Worm (Caenorhabditis elegans) whole organism, L3 larva: Measurements from ENCODE around the gene cul-1.

ENCODE experiments used
- ama-1 ChIP-seq: fragments of 150-350 bp; optimal IDR thresholded peaks from 2 replicates; lab custom pipeline; 2018
- elt-1 ChIP-seq: fragments of 150-350 bp; optimal IDR thresholded peaks from 2 replicates; lab custom pipeline; 2014; ENCODE audit warnings: missing biosample characterization, missing genetic modification characterization
- lin-15B ChIP-seq: fragments of 150-350 bp; optimal IDR thresholded peaks from 2 replicates; lab custom pipeline; 2014; ENCODE audit warnings: missing biosample characterization, missing genetic modification characterization
- nfya-1 ChIP-seq: sonication (generic microtip); optimal IDR thresholded peaks from 2 replicates; lab custom pipeline; 2017; ENCODE audit warnings: missing genetic modification characterization, mild to moderate bottlenecking, missing compliant biosample characterization, antibody characterized with exemption, moderate library complexity; ENCODE audit not compliant: insufficient read depth
- nhr-11 ChIP-seq: fragments of 150-350 bp; optimal IDR thresholded peaks from 2 replicates; lab custom pipeline; 2014; ENCODE audit warnings: missing biosample characterization, missing genetic modification characterization
- nhr-237 ChIP-seq: fragments of 150-350 bp; optimal IDR thresholded peaks from 2 replicates; lab custom pipeline; 2014; ENCODE audit warnings: missing biosample characterization, missing genetic modification characterization
- nhr-76 ChIP-seq: fragments of 150-350 bp; sonication (generic microtip); optimal IDR thresholded peaks from 5 replicates; lab custom pipeline; 2014; ENCODE audit warnings: missing biosample characterization, missing genetic modification characterization
- sea-2 ChIP-seq: fragments of 150-350 bp; sonication (generic microtip); optimal IDR thresholded peaks from 4 replicates; lab custom pipeline; 2014; ENCODE audit warnings: missing biosample characterization, missing genetic modification reagents, missing genetic modification characterization

DNA sequence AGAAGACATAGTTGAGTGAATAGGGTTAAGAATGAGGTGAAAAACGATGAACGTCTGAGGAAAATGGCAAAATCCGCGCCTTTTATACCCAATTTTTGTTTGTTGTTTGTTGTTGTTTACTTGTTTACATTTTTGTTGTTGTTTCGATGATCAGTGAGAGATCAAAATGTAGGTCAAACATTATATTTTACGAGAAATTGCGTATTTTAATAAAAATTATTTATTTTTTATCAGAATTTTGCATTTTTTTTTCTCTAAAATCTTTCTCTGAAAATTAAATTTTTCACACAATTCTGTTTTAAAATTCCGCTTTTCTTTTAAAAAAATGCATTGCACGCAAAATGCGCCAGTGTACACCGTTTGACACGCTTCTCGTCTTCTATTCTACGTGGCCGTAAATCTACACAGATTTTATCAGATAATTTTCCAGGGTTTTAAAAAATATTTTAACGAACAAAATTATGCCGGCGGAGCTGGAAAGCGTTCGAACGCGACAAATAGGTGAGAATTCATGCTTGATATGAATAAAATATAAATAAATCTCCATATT is 35.7 kb downstream of the cul-1 start, which contains the start of the genes sip-1 and sly-1:
- TF ChIP-seq nhr-237 (tag; lab: Kevin White, UChicago) (no peak), ama-1 (lab: Kevin White, UChicago) (no peak), nhr-76 (tag; lab: Kevin White, UChicago) (no peak), nfya-1 (tag; lab: Kevin White, UChicago) (peak; percentile 90), lin-15B (tag; lab: Kevin White, UChicago) (peak; percentile 96), sea-2 (GFP tag; lab: Kevin White, UChicago) (no peak), nhr-11 (tag; lab: Kevin White, UChicago) (no peak), elt-1 (tag; lab: Kevin White, UChicago) (no peak)
